Worm (Caenorhabditis elegans): ENCODE data around the gene T16A1.10.

Gene T16A1.10

ce11 chrII:2083726-2084179, 8.1 kb downstream of the T16A1.10 start, which contains the start of the genes T16A1.5 and fbxc-49:
Gene T16A1.5 (minus strand): TSS chrII:2083826.
Gene fbxc-49 (plus strand): TSS chrII:2084129.
- TF ChIP-seq ZK337.2 (GFP tag; IDR thresholded peaks at IDR 0.05) (peak; percentile 37; the same call in 1 of the 2 replicates), nhr-111 (GFP tag; optimal IDR thresholded peaks at IDR 0.05) (no peak), aha-1 (tag) (peak; percentile 74)

- no peak for TF ChIP-seq D1046.2 (GFP tag; IDR thresholded peaks at IDR 0.05)
- TF ChIP-seq dpl-1 (GFP tag; optimal IDR thresholded peaks at IDR 0.05) = no peak
- no peak for TF ChIP-seq zag-1 (tag; optimal IDR thresholded peaks at IDR 0.05)
- no peak for TF ChIP-seq nhr-42 (GFP tag; IDR thresholded peaks at IDR 0.05)
- TF ChIP-seq dmd-9 (GFP tag; IDR thresholded peaks at IDR 0.05) = no peak
- no peak for TF ChIP-seq pha-4 (GFP tag; IDR thresholded peaks at IDR 0.05)
- no peak for TF ChIP-seq pha-4 (tag; optimal IDR thresholded peaks at IDR 0.05)
- no peak for TF ChIP-seq T20F7.1 (GFP tag; optimal IDR thresholded peaks at IDR 0.05)
- TF ChIP-seq daf-12 (tag; optimal IDR thresholded peaks at IDR 0.05) = no peak
- no peak for TF ChIP-seq lsy-2 (tag; optimal IDR thresholded peaks at IDR 0.05)
- no peak for TF ChIP-seq madf-5 (GFP tag; IDR thresholded peaks at IDR 0.05)
- TF ChIP-seq hif-1 (tag; optimal IDR thresholded peaks at IDR 0.05) = no peak
- no peak for TF ChIP-seq daf-16 (GFP tag; optimal IDR thresholded peaks at IDR 0.05)
- TF ChIP-seq daf-16 (tag; optimal IDR thresholded peaks at IDR 0.05) = no peak
- TF ChIP-seq F37D6.2 (tag; optimal IDR thresholded peaks at IDR 0.05) = no peak
- TF ChIP-seq F44E2.7 (GFP tag; IDR thresholded peaks at IDR 0.05) = no peak
- TF ChIP-seq lir-3 (tag; optimal IDR thresholded peaks at IDR 0.05) = no peak
- TF ChIP-seq vab-7 (GFP tag; IDR thresholded peaks at IDR 0.05) = no peak
- TF ChIP-seq mep-1 (tag; optimal IDR thresholded peaks at IDR 0.05) = no peak
- TF ChIP-seq madf-9 (GFP tag; conservative IDR thresholded peaks at IDR 0.05) = no peak
- TF ChIP-seq jun-1 (tag; optimal IDR thresholded peaks at IDR 0.05) = no peak
- no peak for TF ChIP-seq lin-38 (GFP tag; IDR thresholded peaks at IDR 0.05)
These were observed 10.6 kb downstream of the T16A1.10 start, which contains the start of gene T16A1.4 for ce11 chrII:2081257-2081656. Gene T16A1.4 (plus strand): TSS chrII:2081557.

ce11 chrII:2080425-2080824, 11.5 kb downstream of the T16A1.10 start, which contains the start of gene F07E5.9:
Gene F07E5.9 (minus strand): TSS chrII:2080525.
- TF ChIP-seq daf-8 (GFP tag; IDR thresholded peaks at IDR 0.05) = no peak
- TF ChIP-seq nhr-6 (tag; optimal IDR thresholded peaks at IDR 0.05) = no peak
- no peak for TF ChIP-seq hif-1 (tag; optimal IDR thresholded peaks at IDR 0.05)
- no peak for TF ChIP-seq nhr-102 (tag; optimal IDR thresholded peaks at IDR 0.05)
- TF ChIP-seq nhr-76 (tag; optimal IDR thresholded peaks at IDR 0.05) = no peak
- TF ChIP-seq ztf-7 (tag; optimal IDR thresholded peaks at IDR 0.05) = no peak
- no peak for TF ChIP-seq nhr-48 (tag; optimal IDR thresholded peaks at IDR 0.05)
- no peak for TF ChIP-seq ces-1 (GFP tag; optimal IDR thresholded peaks at IDR 0.05)
- no peak for TF ChIP-seq lim-7 (GFP tag; IDR thresholded peaks at IDR 0.05)

- TF ChIP-seq mes-2 (tag; optimal IDR thresholded peaks at IDR 0.05; ENCODE audit: poor library complexity, severe bottlenecking) (no peak), ceh-44 (GFP tag; IDR thresholded peaks at IDR 0.05) (no peak), cey-2 (tag; optimal IDR thresholded peaks at IDR 0.05; ENCODE audit: borderline replicate concordance, insufficient read depth) (no peak), gei-8 (GFP tag; optimal IDR thresholded peaks at IDR 0.05) (no peak), unc-62 (GFP tag; optimal IDR thresholded peaks at IDR 0.05 in 1 of 2) (peak in 1 of 2 experiments; percentile 95), unc-62 (tag; optimal IDR thresholded peaks at IDR 0.05) (no peak), saeg-2 (GFP tag; IDR thresholded peaks at IDR 0.05) (no peak), zfp-3 (GFP tag; conservative IDR thresholded peaks at IDR 0.05) (no peak)
These were observed 15.4 kb downstream of the T16A1.10 start for ce11 chrII:2076467-2076866.

All from whole organism, L4 larva.